Fruit fly (Drosophila melanogaster) whole organism, embryonic: ENCODE measurements around the gene CG44271.

Experiments used
- ATbp ChIP-seq: fragments of 200-800 bp; sonication (Bioruptor generic); optimal IDR thresholded peaks from 2 replicates; lab custom pipeline; 2017; ENCODE audit warnings: missing biosample characterization, mild to moderate bottlenecking, missing genetic modification characterization, missing genetic modification reagents
- Atf3 ChIP-seq: fragments of 200-800 bp; sonication (Bioruptor generic); optimal IDR thresholded peaks from 3 replicates; lab custom pipeline; 2016; ENCODE audit warnings: missing biosample characterization, missing genetic modification characterization
- CG11695 ChIP-seq: fragments of 200-800 bp; sonication (Bioruptor generic); IDR thresholded peaks from 3 replicates; pipeline ENCODE4 v1.3.6; 2022; ENCODE audit warnings: missing biosample characterization, missing genetic modification characterization
- CG12236 ChIP-seq: fragments of 200-800 bp; sonication (Bioruptor generic); optimal IDR thresholded peaks from 2 replicates; lab custom pipeline; 2016; ENCODE audit warnings: missing biosample characterization, missing genetic modification characterization
- CG13775 ChIP-seq: fragments of 200-800 bp; sonication (Bioruptor generic); optimal IDR thresholded peaks from 3 replicates; lab custom pipeline; 2017; ENCODE audit warnings: missing biosample characterization, mild to moderate bottlenecking, missing genetic modification characterization
- CG14014 ChIP-seq: fragments of 200-800 bp; sonication (Bioruptor generic); IDR thresholded peaks from 2 replicates; pipeline ENCODE4 v1.3.6; 2022; ENCODE audit warnings: missing biosample characterization, missing genetic modification characterization
- CG14860 ChIP-seq: fragments of 200-800 bp; sonication (Bioruptor generic); IDR thresholded peaks from 3 replicates; pipeline ENCODE4 v1.3.6; 2022; ENCODE audit warnings: missing biosample characterization, missing genetic modification characterization; ENCODE audit not compliant: partially characterized antibody
- CG17328 ChIP-seq: fragments of 200-800 bp; sonication (Bioruptor generic); IDR thresholded peaks from 2 replicates; pipeline ENCODE4 v1.3.6; 2022; ENCODE audit warnings: missing biosample characterization, missing genetic modification characterization
- CG17385 ChIP-seq: fragments of 200-800 bp; sonication (Bioruptor generic); optimal IDR thresholded peaks from 3 replicates; lab custom pipeline; 2018; ENCODE audit warnings: missing biosample characterization, mild to moderate bottlenecking, missing genetic modification characterization
- CG1792 ChIP-seq: fragments of 200-800 bp; sonication (Bioruptor generic); optimal IDR thresholded peaks from 2 replicates; lab custom pipeline; 2016; ENCODE audit warnings: missing biosample characterization, missing genetic modification characterization
- CG2116 ChIP-seq: fragments of 200-800 bp; sonication (Bioruptor generic); optimal IDR thresholded peaks from 3 replicates; lab custom pipeline; 2018; ENCODE audit warnings: missing biosample characterization, mild to moderate bottlenecking, missing genetic modification characterization
- CG2202 ChIP-seq: fragments of 200-800 bp; sonication (Bioruptor generic); optimal IDR thresholded peaks from 2 replicates; lab custom pipeline; 2018; ENCODE audit warnings: missing biosample characterization, mild to moderate bottlenecking, missing genetic modification characterization
- CG2678 ChIP-seq: fragments of 200-800 bp; sonication (Bioruptor generic); optimal IDR thresholded peaks from 3 replicates; lab custom pipeline; 2019; ENCODE audit warnings: missing biosample characterization, mild to moderate bottlenecking, missing genetic modification characterization, moderate library complexity
- CG2875 ChIP-seq: fragments of 200-800 bp; sonication (Bioruptor generic); optimal IDR thresholded peaks from 2 replicates; lab custom pipeline; 2017; ENCODE audit warnings: missing biosample characterization, mild to moderate bottlenecking, missing genetic modification characterization, missing genetic modification reagents
- CG32532 ChIP-seq: fragments of 200-800 bp; sonication (Bioruptor generic); IDR thresholded peaks from 2 replicates; pipeline ENCODE4 v1.3.6; 2022; ENCODE audit warnings: missing biosample characterization, missing genetic modification characterization
- CG32767 ChIP-seq: fragments of 200-800 bp; sonication (Bioruptor generic); IDR thresholded peaks from 2 replicates; pipeline ENCODE4 v1.3.6; 2022; ENCODE audit warnings: missing biosample characterization, missing genetic modification characterization
- CG33557 ChIP-seq: fragments of 200-800 bp; sonication (Bioruptor generic); optimal IDR thresholded peaks from 2 replicates; lab custom pipeline; 2019; ENCODE audit warnings: missing biosample characterization, mild to moderate bottlenecking, missing genetic modification characterization, moderate library complexity
- CG3407 ChIP-seq: fragments of 200-800 bp; sonication (Bioruptor generic); optimal IDR thresholded peaks from 2 replicates; lab custom pipeline; 2018; ENCODE audit warnings: missing biosample characterization, mild to moderate bottlenecking, missing genetic modification characterization
- CG3995 ChIP-seq: fragments of 200-800 bp; sonication (Bioruptor generic); optimal IDR thresholded peaks from 3 replicates; lab custom pipeline; 2016; ENCODE audit warnings: missing biosample characterization, missing genetic modification characterization
- CG6254 ChIP-seq: fragments of 200-800 bp; sonication (Bioruptor generic); optimal IDR thresholded peaks from 3 replicates; lab custom pipeline; 2017; ENCODE audit warnings: mild to moderate bottlenecking, missing biosample characterization, missing genetic modification reagents, missing genetic modification characterization
- CG7928 ChIP-seq: fragments of 200-800 bp; sonication (Bioruptor generic); optimal IDR thresholded peaks from 2 replicates; lab custom pipeline; 2017; ENCODE audit warnings: missing biosample characterization, mild to moderate bottlenecking, missing genetic modification characterization
- CG7963 ChIP-seq: fragments of 200-800 bp; sonication (Bioruptor generic); IDR thresholded peaks from 3 replicates; pipeline ENCODE4 v1.3.6; 2022; ENCODE audit warnings: missing biosample characterization, missing genetic modification characterization; ENCODE audit not compliant: partially characterized antibody
- Camta ChIP-seq: fragments of 200-800 bp; sonication (Bioruptor generic); optimal IDR thresholded peaks from 2 replicates; lab custom pipeline; 2016; ENCODE audit warnings: missing biosample characterization, missing genetic modification characterization
- CrebB ChIP-seq: fragments of 200-800 bp; sonication (Bioruptor generic); optimal IDR thresholded peaks from 3 replicates; lab custom pipeline; 2018; ENCODE audit warnings: missing biosample characterization, mild to moderate bottlenecking, missing genetic modification characterization
- Elba2 ChIP-seq: fragments of 200-800 bp; sonication (Bioruptor generic); optimal IDR thresholded peaks from 3 replicates; lab custom pipeline; 2016; ENCODE audit warnings: missing biosample characterization, missing genetic modification characterization
- HLHmδ ChIP-seq: fragments of 200-800 bp; sonication (Bioruptor generic); optimal IDR thresholded peaks from 2 replicates; lab custom pipeline; 2018; ENCODE audit warnings: missing biosample characterization, mild to moderate bottlenecking, missing genetic modification characterization, moderate library complexity
- Hmr ChIP-seq: fragments of 200-800 bp; sonication (Bioruptor generic); optimal IDR thresholded peaks from 3 replicates; lab custom pipeline; 2017; ENCODE audit warnings: mild to moderate bottlenecking, missing biosample characterization, missing genetic modification reagents, missing genetic modification characterization
- Hsf ChIP-seq: fragments of 200-800 bp; sonication (Bioruptor generic); optimal IDR thresholded peaks from 3 replicates; lab custom pipeline; 2016; ENCODE audit warnings: missing biosample characterization, missing genetic modification characterization
- PHDP ChIP-seq: fragments of 200-800 bp; sonication (Bioruptor generic); optimal IDR thresholded peaks from 3 replicates; lab custom pipeline; 2018; ENCODE audit warnings: missing biosample characterization, mild to moderate bottlenecking, missing genetic modification characterization, moderate library complexity
- Rfx ChIP-seq: fragments of 200-800 bp; sonication (Bioruptor generic); IDR thresholded peaks from 2 replicates; pipeline ENCODE4 v1.3.6; 2022; ENCODE audit warnings: missing biosample characterization, missing genetic modification characterization
- ac ChIP-seq: fragments of 200-800 bp; sonication (Bioruptor generic); optimal IDR thresholded peaks from 3 replicates; lab custom pipeline; 2017; ENCODE audit warnings: missing biosample characterization, mild to moderate bottlenecking, missing genetic modification characterization
- ara ChIP-seq: fragments of 200-800 bp; sonication (Bioruptor generic); IDR thresholded peaks from 2 replicates; pipeline ENCODE4 v1.3.6; 2022; ENCODE audit warnings: missing biosample characterization, missing genetic modification characterization
- bab2 ChIP-seq: fragments of 200-800 bp; sonication (Bioruptor generic); optimal IDR thresholded peaks from 2 replicates; lab custom pipeline; 2016; ENCODE audit warnings: missing biosample characterization, missing genetic modification characterization
- chif ChIP-seq, 2 experiments: fragments of 200-800 bp; sonication (Bioruptor generic); optimal IDR thresholded peaks; 3 replicates each; lab custom pipeline; 2016; ENCODE audit warnings: missing biosample characterization in 2 of 2, missing genetic modification characterization in 2 of 2
- chinmo ChIP-seq: fragments of 200-800 bp; sonication (Bioruptor generic); IDR thresholded peaks from 4 replicates; pipeline ENCODE4 v1.3.6; 2022; ENCODE audit warnings: missing biosample characterization, missing genetic modification characterization; ENCODE audit not compliant: partially characterized antibody
- chm ChIP-seq: fragments of 200-800 bp; sonication (Bioruptor generic); IDR thresholded peaks from 2 replicates; pipeline ENCODE4 v1.3.6; 2022; ENCODE audit warnings: missing biosample characterization, missing genetic modification characterization
- eve ChIP-seq, 2 experiments: fragments of >200 bp; optimal IDR thresholded peaks; 2 replicates each; lab custom pipeline; 2017; ENCODE audit warnings: missing biosample characterization in 2 of 2, missing genetic modification characterization in 2 of 2
- fd64A ChIP-seq: fragments of 200-800 bp; sonication (Bioruptor generic); optimal IDR thresholded peaks from 3 replicates; lab custom pipeline; 2018; ENCODE audit warnings: missing biosample characterization, mild to moderate bottlenecking, missing genetic modification characterization
- gcm ChIP-seq: fragments of 200-800 bp; sonication (Bioruptor generic); optimal IDR thresholded peaks from 2 replicates; lab custom pipeline; 2019; ENCODE audit warnings: missing biosample characterization, mild to moderate bottlenecking, missing genetic modification characterization, moderate library complexity
- grn ChIP-seq: fragments of 200-800 bp; sonication (Bioruptor generic); optimal IDR thresholded peaks from 3 replicates; lab custom pipeline; 2017; ENCODE audit warnings: missing biosample characterization, missing genetic modification characterization
- hbn ChIP-seq: fragments of 200-800 bp; sonication (Bioruptor generic); IDR thresholded peaks from 2 replicates; pipeline ENCODE4 v1.3.6; 2022; ENCODE audit warnings: missing biosample characterization, missing genetic modification characterization; ENCODE audit not compliant: partially characterized antibody
- her ChIP-seq: fragments of 200-800 bp; sonication (Bioruptor generic); optimal IDR thresholded peaks from 2 replicates; lab custom pipeline; 2016; ENCODE audit warnings: missing biosample characterization, missing genetic modification characterization
- ind ChIP-seq: fragments of 200-800 bp; sonication (Bioruptor generic); optimal IDR thresholded peaks from 3 replicates; lab custom pipeline; 2016; ENCODE audit warnings: missing biosample characterization, missing genetic modification characterization
- lab ChIP-seq: fragments of 200-800 bp; sonication (Bioruptor generic); optimal IDR thresholded peaks from 3 replicates; lab custom pipeline; 2017; ENCODE audit warnings: missing biosample characterization, missing genetic modification characterization, mild to moderate bottlenecking, moderate library complexity, missing genetic modification reagents
- lbe ChIP-seq: fragments of 200-800 bp; sonication (Bioruptor generic); optimal IDR thresholded peaks from 2 replicates; lab custom pipeline; 2016; ENCODE audit warnings: missing biosample characterization, mild to moderate bottlenecking, missing genetic modification characterization
- mam ChIP-seq: fragments of 200-800 bp; sonication (Bioruptor generic); optimal IDR thresholded peaks from 3 replicates; lab custom pipeline; 2016; ENCODE audit warnings: missing biosample characterization, missing genetic modification characterization
- oc ChIP-seq: fragments of 200-800 bp; sonication (Bioruptor generic); optimal IDR thresholded peaks from 2 replicates; lab custom pipeline; 2018; ENCODE audit warnings: missing biosample characterization, mild to moderate bottlenecking, missing genetic modification characterization, moderate library complexity
- pho ChIP-seq: fragments of 200-800 bp; sonication (Bioruptor generic); optimal IDR thresholded peaks from 2 replicates; lab custom pipeline; 2016; ENCODE audit warnings: missing biosample characterization, missing genetic modification characterization
- sug ChIP-seq: fragments of 200-800 bp; optimal IDR thresholded peaks from 2 replicates; lab custom pipeline; 2019; ENCODE audit warnings: missing biosample characterization, mild to moderate bottlenecking, missing genetic modification characterization, moderate library complexity
- tx ChIP-seq: fragments of 200-800 bp; sonication (Bioruptor generic); optimal IDR thresholded peaks from 2 replicates; lab custom pipeline; 2016; ENCODE audit warnings: missing biosample characterization, missing genetic modification characterization
- vfl ChIP-seq: fragments of 200-800 bp; sonication (Bioruptor generic); optimal IDR thresholded peaks from 2 replicates; lab custom pipeline; 2016; ENCODE audit warnings: missing biosample characterization, missing genetic modification characterization
- z ChIP-seq: fragments of 200-800 bp; sonication (Bioruptor generic); IDR thresholded peaks from 3 replicates; pipeline ENCODE4 v1.3.6; 2022; ENCODE audit warnings: missing biosample characterization, missing genetic modification characterization

Gene CG44271

dm6 chr2L:6700742-6701141, 47.0 kb downstream of the CG44271 start (continued):
- TF ChIP-seq CG7928 (GFP tag; lab: Kevin White, UChicago) (no peak), CG32532 (GFP tag; lab: Robert Waterston, UW) (0 out of 2 replicates have a peak, but pooled peaks have one; percentile 5), Hsf (peak; percentile 23), ac (peak; percentile 93), CG2875 (GFP tag; lab: Kevin White, UChicago) (peak; percentile 53), CG11695 (GFP tag; lab: Robert Waterston, UW) (no peak), chm (0 out of 2 replicates have a peak, but pooled peaks have one; percentile 7), CG3407 (GFP tag; lab: Kevin White, UChicago) (peak; percentile 26), her (GFP tag; lab: Kevin White, UChicago) (peak; percentile 48), Hmr (peak; percentile 37), PHDP (tag; lab: Kevin White, UChicago) (peak; percentile 29), ara (GFP tag; lab: Robert Waterston, UW) (peak; percentile 15; the same call in 1 of the 2 replicates), fd64A (GFP tag; lab: Kevin White, UChicago) (no peak), z (GFP tag; lab: Robert Waterston, UW) (no peak), CG2116 (GFP tag; lab: Kevin White, UChicago) (peak; percentile 22), tx (GFP tag; lab: Kevin White, UChicago) (no peak), chinmo (no peak), mam (GFP tag; lab: Kevin White, UChicago) (no peak), HLHmδ (GFP tag; lab: Kevin White, UChicago) (peak; percentile 2), CG33557 (GFP tag; lab: Kevin White, UChicago) (peak; percentile 54), CG13775 (GFP tag; lab: Kevin White, UChicago) (peak; percentile 37), CrebB (peak; percentile 24), CG2202 (tag; lab: Kevin White, UChicago) (peak; percentile 80), eve (GFP tag; optimal IDR thresholded peaks at IDR 0.05; lab: Kevin White, UChicago) (peak in 1 of 2 experiments; percentile 38), grn (peak; percentile 14), chif (GFP tag; optimal IDR thresholded peaks at IDR 0.05; lab: Kevin White, UChicago) (peak; percentile 36), pho (GFP tag; lab: Kevin White, UChicago) (no peak), bab2 (peak; percentile 54), lab (peak; percentile 14), ATbp (GFP tag; lab: Kevin White, UChicago) (peak; percentile 48), CG2678 (tag; lab: Kevin White, UChicago) (peak; percentile 33), CG1792 (GFP tag; lab: Kevin White, UChicago) (peak; percentile 44), CG17385 (GFP tag; lab: Kevin White, UChicago) (no peak), CG14014 (GFP tag; lab: Robert Waterston, UW) (peak; percentile 39; the same call in 1 of the 2 replicates), CG7963 (no peak), Elba2 (no peak), gcm (GFP tag; lab: Kevin White, UChicago) (peak; percentile 17), CG12236 (GFP tag; lab: Kevin White, UChicago) (peak; percentile 38), vfl (no peak), CG6254 (GFP tag; lab: Kevin White, UChicago) (no peak), CG32767 (GFP tag; lab: Robert Waterston, UW) (no peak)

dm6 chr2L:6698387-6698786, 49.3 kb downstream of the CG44271 start:
- TF ChIP-seq CG11695 (GFP tag; lab: Robert Waterston, UW) = peak; percentile 20; the same call in 1 of the 3 replicates
- peak; percentile 6 for TF ChIP-seq Atf3 (GFP tag; lab: Kevin White, UChicago)
- TF ChIP-seq oc (tag; lab: Kevin White, UChicago) = peak; percentile 24
- TF ChIP-seq lbe (GFP tag; lab: Kevin White, UChicago) = peak; percentile 40
- no peak for TF ChIP-seq CG3995
- no peak for TF ChIP-seq hbn
- TF ChIP-seq chif (GFP tag; optimal IDR thresholded peaks at IDR 0.05; lab: Kevin White, UChicago) = peak; percentile 14 to 57
- peak; percentile 49 for TF ChIP-seq ind
- no peak for TF ChIP-seq sug (tag; lab: Kevin White, UChicago)
- no peak for TF ChIP-seq CG14860 (GFP tag; lab: Robert Waterston, UW)
- TF ChIP-seq Rfx (GFP tag; lab: Robert Waterston, UW) = peak; percentile 64
- TF ChIP-seq CG17328 (GFP tag; lab: Robert Waterston, UW) = peak; percentile 75
- no peak for TF ChIP-seq Camta (GFP tag; lab: Kevin White, UChicago)
